Worm (Caenorhabditis elegans) whole organism, L3 larva: ENCODE measurements around the gene Y49F6B.12.
"Not testable (repeated sequence)": the region's sequence is repeated elsewhere in the genome, so short reads cannot be mapped to it uniquely, and the experiment has no call there.

ENCODE experiments used
- ceh-82 ChIP-seq: fragments of 150-350 bp; optimal IDR thresholded peaks from 2 replicates; lab custom pipeline; 2014; ENCODE audit warnings: missing biosample characterization, missing genetic modification characterization
- elt-1 ChIP-seq: fragments of 150-350 bp; optimal IDR thresholded peaks from 2 replicates; lab custom pipeline; 2014; ENCODE audit warnings: missing biosample characterization, missing genetic modification characterization
- fos-1 ChIP-seq: fragments of 150-350 bp; optimal IDR thresholded peaks from 2 replicates; lab custom pipeline; 2014; ENCODE audit warnings: missing biosample characterization, missing genetic modification characterization
- mdl-1 ChIP-seq: fragments of 150-350 bp; optimal IDR thresholded peaks from 2 replicates; lab custom pipeline; 2014; ENCODE audit warnings: missing biosample characterization, missing genetic modification characterization
- nhr-11 ChIP-seq: fragments of 150-350 bp; optimal IDR thresholded peaks from 2 replicates; lab custom pipeline; 2014; ENCODE audit warnings: missing biosample characterization, missing genetic modification characterization
- nhr-23 ChIP-seq: fragments of 150-350 bp; optimal IDR thresholded peaks from 2 replicates; lab custom pipeline; 2014; ENCODE audit warnings: missing biosample characterization, missing genetic modification reagents, missing genetic modification characterization
- skn-1 ChIP-seq: fragments of 150-350 bp; optimal IDR thresholded peaks from 2 replicates; lab custom pipeline; 2014; ENCODE audit warnings: missing biosample characterization, missing genetic modification characterization
- ztf-11 ChIP-seq: fragments of 150-350 bp; optimal IDR thresholded peaks from 2 replicates; lab custom pipeline; 2014; ENCODE audit warnings: missing biosample characterization, missing genetic modification characterization

DNA sequence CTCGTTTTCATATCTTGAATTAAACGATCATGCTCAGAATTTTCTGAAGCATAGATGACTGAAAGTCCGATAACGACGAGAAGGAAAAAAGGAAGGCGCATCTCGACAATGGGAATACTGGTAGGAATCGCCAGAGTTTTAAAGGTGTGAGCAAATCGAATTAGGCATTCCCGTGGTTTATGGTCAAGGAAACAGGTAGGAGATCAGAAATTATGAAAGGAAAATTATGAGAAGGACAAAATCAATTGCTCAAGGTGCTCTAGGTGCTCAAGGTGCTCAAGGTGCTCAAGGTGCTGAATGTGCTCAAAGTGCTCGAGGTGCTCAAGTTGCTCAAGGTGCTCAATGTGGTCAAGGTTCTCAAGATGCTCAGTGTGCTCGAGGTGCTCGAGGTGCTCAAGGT is 7.6 kb downstream of the Y49F6B.12 start, which contains the start of gene C16C8.10:
- not testable (repeated sequence) for TF ChIP-seq ceh-82 (tag; lab: Kevin White, UChicago); fos-1; mdl-1; nhr-11 (tag; lab: Kevin White, UChicago); nhr-23 (tag; lab: Kevin White, UChicago); skn-1 (tag; lab: Kevin White, UChicago); ztf-11; elt-1
